Fruit fly (Drosophila melanogaster) whole organism, embryonic: Measurements from ENCODE around the gene CG8319.

ENCODE experiments used
- Blimp-1 ChIP-seq: fragments of 200-800 bp; sonication (Bioruptor generic); optimal IDR thresholded peaks from 3 replicates; lab custom pipeline; 2018; ENCODE audit warnings: missing biosample characterization, missing genetic modification characterization, mild to moderate bottlenecking, moderate library complexity, missing genetic modification reagents
- C15 ChIP-seq: fragments of 200-800 bp; sonication (Bioruptor generic); IDR thresholded peaks from 3 replicates; pipeline ENCODE4 v1.3.6; 2022; ENCODE audit warnings: missing biosample characterization, missing genetic modification characterization
- CG10147 ChIP-seq: fragments of 200-800 bp; sonication (Bioruptor generic); optimal IDR thresholded peaks from 2 replicates; lab custom pipeline; 2019; ENCODE audit warnings: missing biosample characterization, mild to moderate bottlenecking, missing genetic modification characterization, moderate library complexity
- CG11093 ChIP-seq: fragments of 200-800 bp; sonication (Bioruptor generic); IDR thresholded peaks from 3 replicates; pipeline ENCODE4 v1.3.6; 2022; ENCODE audit warnings: missing biosample characterization, missing genetic modification characterization
- CG15514 ChIP-seq: fragments of 200-800 bp; sonication (Bioruptor generic); optimal IDR thresholded peaks from 3 replicates; lab custom pipeline; 2017; ENCODE audit warnings: missing biosample characterization, missing genetic modification characterization, mild to moderate bottlenecking, moderate library complexity, missing genetic modification reagents
- CG1603 ChIP-seq: fragments of 200-800 bp; sonication (Bioruptor generic); optimal IDR thresholded peaks from 2 replicates; lab custom pipeline; 2019; ENCODE audit warnings: missing biosample characterization, mild to moderate bottlenecking, missing genetic modification characterization, moderate library complexity
- CG1647 ChIP-seq: fragments of 200-800 bp; sonication (Bioruptor generic); optimal IDR thresholded peaks from 3 replicates; lab custom pipeline; 2016; ENCODE audit warnings: missing biosample characterization, missing genetic modification characterization
- CG16779 ChIP-seq: fragments of 200-800 bp; sonication (Bioruptor generic); IDR thresholded peaks from 2 replicates; pipeline ENCODE4 v1.3.6; 2022; ENCODE audit warnings: missing biosample characterization, missing genetic modification characterization
- CG16863 ChIP-seq: fragments of 200-800 bp; sonication (Bioruptor generic); optimal IDR thresholded peaks from 3 replicates; lab custom pipeline; 2016; ENCODE audit warnings: missing biosample characterization, missing genetic modification characterization
- CG17385 ChIP-seq: fragments of 200-800 bp; sonication (Bioruptor generic); optimal IDR thresholded peaks from 3 replicates; lab custom pipeline; 2018; ENCODE audit warnings: missing biosample characterization, mild to moderate bottlenecking, missing genetic modification characterization
- CG2116 ChIP-seq: fragments of 200-800 bp; sonication (Bioruptor generic); optimal IDR thresholded peaks from 3 replicates; lab custom pipeline; 2018; ENCODE audit warnings: missing biosample characterization, mild to moderate bottlenecking, missing genetic modification characterization
- CG2678 ChIP-seq: fragments of 200-800 bp; sonication (Bioruptor generic); optimal IDR thresholded peaks from 3 replicates; lab custom pipeline; 2019; ENCODE audit warnings: missing biosample characterization, mild to moderate bottlenecking, missing genetic modification characterization, moderate library complexity
- CG2889 ChIP-seq: fragments of 200-800 bp; sonication (Bioruptor generic); IDR thresholded peaks from 3 replicates; pipeline ENCODE4 v1.3.6; 2022; ENCODE audit warnings: missing biosample characterization, missing genetic modification characterization
- CG30020 ChIP-seq: fragments of 200-800 bp; optimal IDR thresholded peaks from 2 replicates; lab custom pipeline; 2019; ENCODE audit warnings: missing biosample characterization, mild to moderate bottlenecking, missing genetic modification characterization, moderate library complexity
- CG31388 ChIP-seq: fragments of 200-800 bp; sonication (Bioruptor generic); optimal IDR thresholded peaks from 2 replicates; lab custom pipeline; 2016; ENCODE audit warnings: missing biosample characterization, missing genetic modification characterization
- CG4730 ChIP-seq: fragments of 200-800 bp; sonication (Bioruptor generic); IDR thresholded peaks from 2 replicates; pipeline ENCODE4 v1.3.6; 2022; ENCODE audit warnings: missing biosample characterization, missing genetic modification characterization
- CG7745 ChIP-seq: fragments of 200-800 bp; sonication (Bioruptor generic); optimal IDR thresholded peaks from 2 replicates; lab custom pipeline; 2018; ENCODE audit warnings: missing biosample characterization, mild to moderate bottlenecking, missing genetic modification characterization, moderate library complexity
- CG7839 ChIP-seq: fragments of 200-800 bp; sonication (Bioruptor generic); optimal IDR thresholded peaks from 3 replicates; lab custom pipeline; 2018; ENCODE audit warnings: missing biosample characterization, mild to moderate bottlenecking, missing genetic modification characterization, moderate library complexity
- CG9437 ChIP-seq: fragments of 200-800 bp; sonication (Bioruptor generic); optimal IDR thresholded peaks from 2 replicates; lab custom pipeline; 2018; ENCODE audit warnings: missing biosample characterization, mild to moderate bottlenecking, missing genetic modification characterization
- CG9932 ChIP-seq: fragments of 200-800 bp; sonication (Bioruptor generic); IDR thresholded peaks from 2 replicates; pipeline ENCODE4 v1.3.6; 2022; ENCODE audit warnings: missing biosample characterization, missing genetic modification characterization
- CHES-1-like ChIP-seq: fragments of 200-800 bp; sonication (Bioruptor generic); optimal IDR thresholded peaks from 2 replicates; lab custom pipeline; 2016; ENCODE audit warnings: missing biosample characterization, missing genetic modification characterization
- Dbx ChIP-seq: fragments of 200-800 bp; sonication (Bioruptor generic); IDR thresholded peaks from 3 replicates; pipeline ENCODE4 v1.3.6; 2022; ENCODE audit warnings: missing biosample characterization, missing genetic modification characterization
- Gsc ChIP-seq: fragments of 200-800 bp; sonication (Bioruptor generic); IDR thresholded peaks from 2 replicates; pipeline ENCODE4 v1.3.6; 2022; ENCODE audit warnings: missing biosample characterization, missing genetic modification characterization
- H15 ChIP-seq: fragments of 200-800 bp; sonication (Bioruptor generic); IDR thresholded peaks from 3 replicates; pipeline ENCODE4 v1.3.6; 2022; ENCODE audit warnings: missing biosample characterization, missing genetic modification characterization
- HLHmδ ChIP-seq: fragments of 200-800 bp; sonication (Bioruptor generic); optimal IDR thresholded peaks from 2 replicates; lab custom pipeline; 2018; ENCODE audit warnings: missing biosample characterization, mild to moderate bottlenecking, missing genetic modification characterization, moderate library complexity
- Hr78 ChIP-seq, 2 experiments: fragments of 200-800 bp in 1 of 2; fragments of >200 bp in 1 of 2; sonication (Bioruptor generic) in 1 of 2; optimal IDR thresholded peaks; 2 replicates each; lab custom pipeline; 2017 to 2019; ENCODE audit warnings: missing biosample characterization in 2 of 2, missing genetic modification characterization in 2 of 2, mild to moderate bottlenecking in 1 of 2, moderate library complexity in 1 of 2
- Kr ChIP-seq: fragments of 200-800 bp; sonication (Bioruptor generic); optimal IDR thresholded peaks from 2 replicates; lab custom pipeline; 2017; ENCODE audit warnings: missing biosample characterization, mild to moderate bottlenecking, missing genetic modification characterization
- Max ChIP-seq: fragments of 200-800 bp; sonication (Bioruptor generic); optimal IDR thresholded peaks from 2 replicates; lab custom pipeline; 2016; ENCODE audit warnings: missing biosample characterization, mild to moderate bottlenecking, missing genetic modification characterization
- NfI ChIP-seq: fragments of 200-800 bp; sonication (Bioruptor generic); optimal IDR thresholded peaks from 3 replicates; lab custom pipeline; 2018; ENCODE audit warnings: missing biosample characterization, mild to moderate bottlenecking, missing genetic modification characterization, moderate library complexity
- Xrp1 ChIP-seq: fragments of 200-800 bp; sonication (Bioruptor generic); IDR thresholded peaks from 2 replicates; pipeline ENCODE4 v1.3.6; 2022; ENCODE audit warnings: missing biosample characterization, missing genetic modification characterization
- abd-A ChIP-seq: fragments of 200-800 bp; sonication (Bioruptor generic); optimal IDR thresholded peaks from 3 replicates; lab custom pipeline; 2019; ENCODE audit warnings: missing biosample characterization, mild to moderate bottlenecking, missing genetic modification characterization, moderate library complexity
- cato ChIP-seq: fragments of 200-800 bp; sonication (Bioruptor generic); optimal IDR thresholded peaks from 2 replicates; lab custom pipeline; 2016; ENCODE audit warnings: missing biosample characterization, missing genetic modification characterization, borderline replicate concordance
- crol ChIP-seq: fragments of 200-800 bp; sonication (Bioruptor generic); IDR thresholded peaks from 2 replicates; pipeline ENCODE4 v1.3.6; 2022; ENCODE audit warnings: missing biosample characterization, missing genetic modification characterization
- dm ChIP-seq: fragments of 200-800 bp; sonication (Bioruptor generic); optimal IDR thresholded peaks from 3 replicates; lab custom pipeline; 2016; ENCODE audit warnings: missing biosample characterization, missing genetic modification characterization
- dysf ChIP-seq: fragments of 200-800 bp; sonication (Bioruptor generic); IDR thresholded peaks from 3 replicates; pipeline ENCODE4 v1.3.6; 2022; ENCODE audit warnings: missing biosample characterization, missing genetic modification characterization
- exex ChIP-seq: fragments of 200-800 bp; sonication (Bioruptor generic); optimal IDR thresholded peaks from 4 replicates; lab custom pipeline; 2018; ENCODE audit warnings: missing biosample characterization, mild to moderate bottlenecking, missing genetic modification characterization, moderate library complexity
- fd3F ChIP-seq: fragments of 200-800 bp; sonication (Bioruptor generic); optimal IDR thresholded peaks from 2 replicates; lab custom pipeline; 2018; ENCODE audit warnings: missing biosample characterization, mild to moderate bottlenecking, missing genetic modification characterization, moderate library complexity
- her ChIP-seq: fragments of 200-800 bp; sonication (Bioruptor generic); optimal IDR thresholded peaks from 2 replicates; lab custom pipeline; 2016; ENCODE audit warnings: missing biosample characterization, missing genetic modification characterization
- hth ChIP-seq: fragments of >200 bp; optimal IDR thresholded peaks from 2 replicates; lab custom pipeline; 2017; ENCODE audit warnings: inconsistent platforms
- jumu ChIP-seq: fragments of 200-800 bp; sonication (Bioruptor generic); optimal IDR thresholded peaks from 3 replicates; lab custom pipeline; 2016; ENCODE audit warnings: missing biosample characterization, missing genetic modification characterization
- knrl ChIP-seq: fragments of 200-800 bp; sonication (Bioruptor generic); IDR thresholded peaks from 3 replicates; pipeline ENCODE4 v1.3.6; 2022; ENCODE audit warnings: missing biosample characterization, missing genetic modification characterization; ENCODE audit not compliant: partially characterized antibody
- pho ChIP-seq: fragments of 200-800 bp; sonication (Bioruptor generic); optimal IDR thresholded peaks from 2 replicates; lab custom pipeline; 2016; ENCODE audit warnings: missing biosample characterization, missing genetic modification characterization
- psq ChIP-seq: fragments of 200-800 bp; sonication (Bioruptor generic); optimal IDR thresholded peaks from 2 replicates; lab custom pipeline; 2017; ENCODE audit warnings: missing biosample characterization, missing genetic modification characterization
- sc ChIP-seq, 3 experiments: fragments of >200 bp in 2 of 3; fragments of 200-800 bp in 1 of 3; sonication (Bioruptor generic) in 1 of 3; optimal IDR thresholded peaks; 2 replicates in 2 of 3; 3 replicates in 1 of 3; lab custom pipeline; 2017; ENCODE audit warnings: mild to moderate bottlenecking in 1 of 3, missing biosample characterization in 1 of 3, missing genetic modification characterization in 1 of 3, missing genetic modification reagents in 1 of 3
- shn ChIP-seq: fragments of 200-800 bp; sonication (Bioruptor generic); optimal IDR thresholded peaks from 3 replicates; lab custom pipeline; 2016; ENCODE audit warnings: missing biosample characterization, missing genetic modification characterization
- tin ChIP-seq: fragments of 200-800 bp; sonication (Bioruptor generic); optimal IDR thresholded peaks from 3 replicates; lab custom pipeline; 2016; ENCODE audit warnings: missing biosample characterization, missing genetic modification characterization
- trh ChIP-seq: fragments of 200-800 bp; sonication (Bioruptor generic); optimal IDR thresholded peaks from 2 replicates; lab custom pipeline; 2016; ENCODE audit warnings: missing biosample characterization, missing genetic modification characterization
- twi ChIP-seq: fragments of 200-800 bp; optimal IDR thresholded peaks from 2 replicates; lab custom pipeline; 2019; ENCODE audit warnings: missing biosample characterization, mild to moderate bottlenecking, missing genetic modification characterization, moderate library complexity
- unpg ChIP-seq: fragments of 200-800 bp; sonication (Bioruptor generic); optimal IDR thresholded peaks from 3 replicates; lab custom pipeline; 2018; ENCODE audit warnings: missing biosample characterization, mild to moderate bottlenecking, missing genetic modification characterization, moderate library complexity
- usp ChIP-seq: fragments of >200 bp; optimal IDR thresholded peaks from 2 replicates; lab custom pipeline; 2017; ENCODE audit warnings: missing biosample characterization, missing genetic modification characterization
- wdn ChIP-seq: fragments of 200-800 bp; sonication (Bioruptor generic); IDR thresholded peaks from 2 replicates; pipeline ENCODE4 v1.3.6; 2022; ENCODE audit warnings: missing biosample characterization, missing genetic modification characterization
- zen ChIP-seq: fragments of 200-800 bp; sonication (Bioruptor generic); optimal IDR thresholded peaks from 3 replicates; lab custom pipeline; 2018; ENCODE audit warnings: missing biosample characterization, mild to moderate bottlenecking, missing genetic modification characterization, moderate library complexity

The CG8319 gene

dm6 chr3R:9637361-9637760 is 10.2 kb downstream of the CG8319 start, which contains the start of gene Scm (continued):
- TF ChIP-seq trh: no peak
- TF ChIP-seq CG1647 (GFP tag; lab: Kevin White, UChicago): no peak
- peak; percentile 91 for TF ChIP-seq CG9437
- TF ChIP-seq CG31388 (GFP tag; lab: Kevin White, UChicago): no peak
- TF ChIP-seq CG10147 (GFP tag; lab: Kevin White, UChicago): no peak
- peak; percentile 88 for TF ChIP-seq knrl
- no peak for TF ChIP-seq CG16779
- TF ChIP-seq fd3F (GFP tag; lab: Kevin White, UChicago): no peak
- no peak for TF ChIP-seq cato (GFP tag; lab: Kevin White, UChicago)
- no peak for TF ChIP-seq crol (GFP tag; lab: Robert Waterston, UW)
- TF ChIP-seq Blimp-1 (GFP tag; lab: Kevin White, UChicago): no peak
- TF ChIP-seq CG30020 (tag; lab: Kevin White, UChicago): peak; percentile 52
- no peak for TF ChIP-seq CG7839 (tag; lab: Kevin White, UChicago)
- TF ChIP-seq dysf (GFP tag; lab: Robert Waterston, UW): no peak
- no peak for TF ChIP-seq shn (GFP tag; lab: Kevin White, UChicago)
- TF ChIP-seq Xrp1 (GFP tag; lab: Robert Waterston, UW): no peak
- peak; percentile 77 for TF ChIP-seq CG1603 (tag; lab: Kevin White, UChicago)
- no peak for TF ChIP-seq usp (GFP tag; lab: Kevin White, UChicago)
- TF ChIP-seq CG2116 (GFP tag; lab: Kevin White, UChicago): peak; percentile 96
- TF ChIP-seq Max (GFP tag; lab: Kevin White, UChicago): no peak
- no peak for TF ChIP-seq CG2889
- no peak for TF ChIP-seq CG17385 (GFP tag; lab: Kevin White, UChicago)
- TF ChIP-seq Kr (GFP tag; lab: Kevin White, UChicago): no peak
- no peak for TF ChIP-seq CG11093 (GFP tag; lab: Robert Waterston, UW)
- TF ChIP-seq CG4730 (GFP tag; lab: Robert Waterston, UW): no peak
- no peak for TF ChIP-seq CG7745 (tag; lab: Kevin White, UChicago)
- peak; percentile 56 for TF ChIP-seq zen
- no peak for TF ChIP-seq psq (GFP tag; lab: Kevin White, UChicago)
- TF ChIP-seq C15 (GFP tag; lab: Robert Waterston, UW): no peak
- no peak for TF ChIP-seq abd-A (tag; lab: Kevin White, UChicago)
- TF ChIP-seq CG16863 (GFP tag; lab: Kevin White, UChicago): no peak
- no peak for TF ChIP-seq sc (optimal IDR thresholded peaks at IDR 0.05; lab: Kevin White, UChicago)
- TF ChIP-seq sc (GFP tag; optimal IDR thresholded peaks at IDR 0.05; lab: Kevin White, UChicago): no peak
- TF ChIP-seq Dbx: no peak
- no peak for TF ChIP-seq pho (GFP tag; lab: Kevin White, UChicago)
- peak; percentile 63 for TF ChIP-seq CG15514 (GFP tag; lab: Kevin White, UChicago)
- TF ChIP-seq Hr78 (GFP tag; optimal IDR thresholded peaks at IDR 0.05; lab: Kevin White, UChicago): no peak
- peak; percentile 22 for TF ChIP-seq exex (tag; lab: Kevin White, UChicago)
- TF ChIP-seq hth (lab: Kevin White, UChicago): no peak
- no peak for TF ChIP-seq dm
- TF ChIP-seq tin (GFP tag; lab: Kevin White, UChicago): no peak
- TF ChIP-seq CG9932 (GFP tag; lab: Robert Waterston, UW): no peak
- TF ChIP-seq Gsc (GFP tag; lab: Robert Waterston, UW): no peak
- no peak for TF ChIP-seq HLHmδ (GFP tag; lab: Kevin White, UChicago)
- peak; percentile 65 for TF ChIP-seq CHES-1-like (GFP tag; lab: Kevin White, UChicago)
- TF ChIP-seq CG2678: no peak
- TF ChIP-seq NfI: no peak
- TF ChIP-seq jumu (GFP tag; lab: Kevin White, UChicago): no peak
- TF ChIP-seq wdn (GFP tag; lab: Robert Waterston, UW): no peak
- TF ChIP-seq her (GFP tag; lab: Kevin White, UChicago): no peak
- TF ChIP-seq unpg (GFP tag; lab: Kevin White, UChicago): no peak
- no peak for TF ChIP-seq H15 (GFP tag; lab: Robert Waterston, UW)
- no peak for TF ChIP-seq twi
